2 fruit fly cellular contexts compared by ENCODE assay signal in the genomic region with DNA sequence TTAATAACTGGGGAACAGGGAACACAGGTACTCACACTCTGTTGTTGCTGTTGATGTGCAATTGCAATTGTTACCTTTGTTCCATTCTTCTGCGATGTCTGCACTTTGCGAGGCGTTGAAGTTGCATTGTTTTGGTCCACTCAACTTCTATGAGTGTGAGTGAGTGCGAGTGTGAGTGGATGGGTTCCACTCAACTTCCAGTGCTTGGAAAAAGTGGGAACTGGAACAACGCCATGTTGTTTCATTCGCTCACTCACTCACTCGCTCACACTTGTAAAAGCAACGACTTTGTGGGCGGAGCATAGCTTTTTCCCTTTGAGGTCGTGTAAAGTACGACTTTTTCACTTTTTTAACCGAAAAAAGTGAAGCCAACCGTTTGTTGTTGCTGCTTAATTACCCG.
TF ChIP-seq lines count a peak whose summit lies in the region.

No protein-coding gene starts in this region.

- no peak for TF ChIP-seq CTCF in whole organism, embryonic (GFP tag; optimal IDR thresholded peaks at IDR 0.05; lab: Kevin White, UChicago)

TF ChIP-seq in whole organism, embryonic, 481 proteins besides CTCF, POLR2A, EP300 and RAD21 (continues in another document):
- TF ChIP-seq schlank (tag; optimal IDR thresholded peaks at IDR 0.05; lab: Kevin White, UChicago), result no peak
- no peak for TF ChIP-seq Sry-δ (GFP tag; optimal IDR thresholded peaks at IDR 0.05; lab: Kevin White, UChicago)
- no peak for TF ChIP-seq Chrac-16 (GFP tag; optimal IDR thresholded peaks at IDR 0.05; lab: Kevin White, UChicago)
- TF ChIP-seq cas (GFP tag; IDR thresholded peaks at IDR 0.05; lab: Robert Waterston, UW), result no peak
- no peak for TF ChIP-seq zfh1 (GFP tag; IDR thresholded peaks at IDR 0.05; lab: Robert Waterston, UW)
- no peak for TF ChIP-seq org-1 (GFP tag; optimal IDR thresholded peaks at IDR 0.05; lab: Kevin White, UChicago)
- TF ChIP-seq da (GFP tag; optimal IDR thresholded peaks at IDR 0.05; lab: Kevin White, UChicago), result no peak
- TF ChIP-seq CG8924 (tag; optimal IDR thresholded peaks at IDR 0.05; lab: Kevin White, UChicago), result no peak
- TF ChIP-seq ci (GFP tag; IDR thresholded peaks at IDR 0.05; lab: Robert Waterston, UW), result no peak
- TF ChIP-seq CG8944 (GFP tag; optimal IDR thresholded peaks at IDR 0.05; lab: Kevin White, UChicago), result no peak
- TF ChIP-seq Bgb (GFP tag; IDR thresholded peaks at IDR 0.05; lab: Robert Waterston, UW; ENCODE audit: partially characterized antibody), result 0 out of 2 replicates have a peak, but pooled peaks have one; percentile 21
- no peak for TF ChIP-seq disco-r (GFP tag; optimal IDR thresholded peaks at IDR 0.05; lab: Kevin White, UChicago)
- no peak for TF ChIP-seq sc (optimal IDR thresholded peaks at IDR 0.05; lab: Kevin White, UChicago)
- no peak for TF ChIP-seq sc (GFP tag; optimal IDR thresholded peaks at IDR 0.05; lab: Kevin White, UChicago)
- no peak for TF ChIP-seq chm (GFP tag; IDR thresholded peaks at IDR 0.05; lab: Robert Waterston, UW)
- no peak for TF ChIP-seq CG14667 (GFP tag; IDR thresholded peaks at IDR 0.05; lab: Robert Waterston, UW)
- no peak for TF ChIP-seq Drgx (GFP tag; IDR thresholded peaks at IDR 0.05; lab: Robert Waterston, UW)
- no peak for TF ChIP-seq bsh (GFP tag; optimal IDR thresholded peaks at IDR 0.05; lab: Kevin White, UChicago)
- TF ChIP-seq Blimp-1 (GFP tag; optimal IDR thresholded peaks at IDR 0.05; lab: Kevin White, UChicago), result no peak
- no peak for TF ChIP-seq CG2199 (GFP tag; IDR thresholded peaks at IDR 0.05; lab: Robert Waterston, UW)
- no peak for TF ChIP-seq grn (GFP tag; optimal IDR thresholded peaks at IDR 0.05; lab: Kevin White, UChicago)
- no peak for TF ChIP-seq nerfin-1 (tag; optimal IDR thresholded peaks at IDR 0.05; lab: Kevin White, UChicago)
- TF ChIP-seq hb (GFP tag; IDR thresholded peaks at IDR 0.05; lab: Robert Waterston, UW; ENCODE audit: partially characterized antibody), result no peak
- peak; percentile 93 for TF ChIP-seq Nf-YB (GFP tag; optimal IDR thresholded peaks at IDR 0.05; lab: Kevin White, UChicago)
- TF ChIP-seq CG1024 (GFP tag; IDR thresholded peaks at IDR 0.05; lab: Robert Waterston, UW), result no peak
- no peak for TF ChIP-seq wdn (GFP tag; IDR thresholded peaks at IDR 0.05; lab: Robert Waterston, UW)
- no peak for TF ChIP-seq CG10959 (GFP tag; IDR thresholded peaks at IDR 0.05; lab: Robert Waterston, UW)
- TF ChIP-seq Antp (GFP tag; optimal IDR thresholded peaks at IDR 0.05; lab: Kevin White, UChicago), result no peak
- TF ChIP-seq CG12744 (GFP tag; optimal IDR thresholded peaks at IDR 0.05; lab: Kevin White, UChicago), result no peak
- no peak for TF ChIP-seq odd (GFP tag; optimal IDR thresholded peaks at IDR 0.05; lab: Kevin White, UChicago)
- no peak for TF ChIP-seq CG10267 (tag; optimal IDR thresholded peaks at IDR 0.05; lab: Kevin White, UChicago)
- TF ChIP-seq Ssrp (tag; optimal IDR thresholded peaks at IDR 0.05; lab: Kevin White, UChicago), result no peak
- peak; percentile 43 for TF ChIP-seq CG1832 (GFP tag; optimal IDR thresholded peaks at IDR 0.05; lab: Kevin White, UChicago)
- TF ChIP-seq CG3726 (GFP tag; IDR thresholded peaks at IDR 0.05; lab: Robert Waterston, UW), result no peak
- TF ChIP-seq mld (GFP tag; IDR thresholded peaks at IDR 0.05; lab: Robert Waterston, UW; ENCODE audit: partially characterized antibody), result no peak
- no peak for TF ChIP-seq fru (optimal IDR thresholded peaks at IDR 0.05; lab: Kevin White, UChicago)
- no peak for TF ChIP-seq chif (GFP tag; optimal IDR thresholded peaks at IDR 0.05; lab: Kevin White, UChicago)
- TF ChIP-seq CG6813 (GFP tag; optimal IDR thresholded peaks at IDR 0.05; lab: Kevin White, UChicago), result no peak
- TF ChIP-seq Sox100B (GFP tag; optimal IDR thresholded peaks at IDR 0.05; lab: Kevin White, UChicago), result no peak
- TF ChIP-seq her (GFP tag; optimal IDR thresholded peaks at IDR 0.05; lab: Kevin White, UChicago), result no peak
- TF ChIP-seq CG13296 (GFP tag; optimal IDR thresholded peaks at IDR 0.05; lab: Kevin White, UChicago), result no peak
- no peak for TF ChIP-seq Med (GFP tag; lab: Kevin White, UChicago)
- no peak for TF ChIP-seq CG9932 (GFP tag; IDR thresholded peaks at IDR 0.05; lab: Robert Waterston, UW)
- no peak for TF ChIP-seq CG14441 (GFP tag; IDR thresholded peaks at IDR 0.05; lab: Robert Waterston, UW)
- TF ChIP-seq CG8388 (GFP tag; optimal IDR thresholded peaks at IDR 0.05; lab: Kevin White, UChicago), result no peak
- TF ChIP-seq z (GFP tag; IDR thresholded peaks at IDR 0.05; lab: Robert Waterston, UW), result peak; percentile 99

TF ChIP-seq in whole organism, pupa, 21 proteins besides CTCF, POLR2A, EP300 and RAD21:
- TF ChIP-seq CG14655 (GFP tag; optimal IDR thresholded peaks at IDR 0.05; lab: Kevin White, UChicago), result no peak
- peak; percentile 71 for TF ChIP-seq CG8159 (tag; optimal IDR thresholded peaks at IDR 0.05; lab: Kevin White, UChicago)
- no peak for TF ChIP-seq CG12605 (GFP tag; IDR thresholded peaks at IDR 0.05; lab: Robert Waterston, UW)
- TF ChIP-seq Pif1A (GFP tag; optimal IDR thresholded peaks at IDR 0.05; lab: Kevin White, UChicago), result no peak
